Fruit fly (Drosophila melanogaster) whole organism, pupa: ENCODE measurements around the gene CG31121.

ENCODE experiments used
- CG10348 ChIP-seq: fragments of 200-800 bp; sonication (Bioruptor generic); IDR thresholded peaks from 2 replicates; pipeline ENCODE4 v1.3.6; 2022; ENCODE audit warnings: missing biosample characterization, missing genetic modification characterization
- CG12605 ChIP-seq: fragments of 200-800 bp; sonication (Bioruptor generic); IDR thresholded peaks from 2 replicates; pipeline ENCODE4 v1.3.6; 2022; ENCODE audit warnings: missing biosample characterization, missing genetic modification characterization
- CG13204 ChIP-seq: fragments of 200-800 bp; sonication (Bioruptor generic); optimal IDR thresholded peaks from 2 replicates; lab custom pipeline; 2018; ENCODE audit warnings: missing biosample characterization, mild to moderate bottlenecking, missing genetic modification characterization, moderate library complexity
- CG14655 ChIP-seq: fragments of 200-800 bp; sonication (Bioruptor generic); optimal IDR thresholded peaks from 3 replicates; lab custom pipeline; 2017; ENCODE audit warnings: mild to moderate bottlenecking, missing biosample characterization, missing genetic modification reagents, missing genetic modification characterization
- CG15710 ChIP-seq: fragments of 200-800 bp; sonication (Bioruptor generic); optimal IDR thresholded peaks from 2 replicates; lab custom pipeline; 2018; ENCODE audit warnings: missing biosample characterization, mild to moderate bottlenecking, missing genetic modification characterization, moderate library complexity
- CG17806 ChIP-seq: fragments of 200-800 bp; sonication (Bioruptor generic); optimal IDR thresholded peaks from 2 replicates; lab custom pipeline; 2018; ENCODE audit warnings: missing biosample characterization, mild to moderate bottlenecking, missing genetic modification characterization, moderate library complexity
- CG32121 ChIP-seq: fragments of 200-800 bp; sonication (Bioruptor generic); IDR thresholded peaks from 2 replicates; pipeline ENCODE4 v1.3.6; 2022; ENCODE audit warnings: missing biosample characterization, missing genetic modification characterization
- CG34367 ChIP-seq: fragments of 200-800 bp; sonication (Bioruptor generic); optimal IDR thresholded peaks from 2 replicates; lab custom pipeline; 2018; ENCODE audit warnings: missing biosample characterization, mild to moderate bottlenecking, missing genetic modification characterization
- CG4496 ChIP-seq: fragments of 200-800 bp; sonication (Bioruptor generic); IDR thresholded peaks from 3 replicates; pipeline ENCODE4 v1.3.6; 2022; ENCODE audit warnings: missing biosample characterization, missing genetic modification characterization
- CG8159 ChIP-seq: fragments of 200-800 bp; sonication (Bioruptor generic); optimal IDR thresholded peaks from 3 replicates; lab custom pipeline; 2018; ENCODE audit warnings: missing biosample characterization, mild to moderate bottlenecking, missing genetic modification characterization, moderate library complexity
- CG8301 ChIP-seq: fragments of 200-800 bp; sonication (Bioruptor generic); optimal IDR thresholded peaks from 2 replicates; lab custom pipeline; 2018; ENCODE audit warnings: missing biosample characterization, mild to moderate bottlenecking, missing genetic modification characterization
- CG9948 ChIP-seq: fragments of 200-800 bp; sonication (Bioruptor generic); optimal IDR thresholded peaks from 2 replicates; lab custom pipeline; 2018; ENCODE audit warnings: missing biosample characterization, mild to moderate bottlenecking, missing genetic modification characterization, moderate library complexity
- D1 ChIP-seq: fragments of 200-800 bp; sonication (Bioruptor generic); optimal IDR thresholded peaks from 2 replicates; lab custom pipeline; 2018; ENCODE audit warnings: missing biosample characterization, mild to moderate bottlenecking, missing genetic modification characterization, moderate library complexity
- EcR ChIP-seq: fragments of 200-800 bp; sonication (Bioruptor generic); optimal IDR thresholded peaks from 3 replicates; lab custom pipeline; 2019; ENCODE audit warnings: missing biosample characterization, missing genetic modification characterization, mild to moderate bottlenecking, moderate library complexity, missing genetic modification reagents
- Ets98B ChIP-seq: fragments of 200-800 bp; sonication (Bioruptor generic); IDR thresholded peaks from 2 replicates; pipeline ENCODE4 v1.3.6; 2022; ENCODE audit warnings: missing biosample characterization, missing genetic modification characterization
- Pif1A ChIP-seq: fragments of 200-800 bp; sonication (Bioruptor generic); optimal IDR thresholded peaks from 3 replicates; lab custom pipeline; 2016; ENCODE audit warnings: missing biosample characterization, missing genetic modification characterization
- Pif1B ChIP-seq: fragments of 200-800 bp; sonication (Bioruptor generic); optimal IDR thresholded peaks from 3 replicates; lab custom pipeline; 2016; ENCODE audit warnings: missing biosample characterization, missing genetic modification characterization
- Snoo ChIP-seq: fragments of 200-800 bp; sonication (Bioruptor generic); optimal IDR thresholded peaks from 3 replicates; lab custom pipeline; 2017; ENCODE audit warnings: missing biosample characterization, mild to moderate bottlenecking, missing genetic modification characterization, inconsistent platforms
- fd96Ca ChIP-seq: fragments of 200-800 bp; sonication (Bioruptor generic); IDR thresholded peaks from 3 replicates; pipeline ENCODE4 v1.3.6; 2022; ENCODE audit warnings: missing biosample characterization, missing genetic modification characterization
- gl ChIP-seq: fragments of 200-800 bp; sonication (Bioruptor generic); optimal IDR thresholded peaks from 2 replicates; lab custom pipeline; 2018; ENCODE audit warnings: missing biosample characterization, mild to moderate bottlenecking, missing genetic modification characterization
- rn ChIP-seq: fragments of 200-800 bp; sonication (Bioruptor generic); IDR thresholded peaks from 2 replicates; pipeline ENCODE4 v1.3.6; 2022; ENCODE audit warnings: missing biosample characterization, missing genetic modification characterization

The CG31121 gene

dm6 chr3R:24905959-24906634 lies 11.7 kb upstream of the CG31121 start, which contains the start of gene CG13643:
Gene CG13643, minus strand, starts transcription at chr3R:24906004.
- no peak for TF ChIP-seq rn (GFP tag; lab: Robert Waterston, UW)
- TF ChIP-seq CG32121 (GFP tag; lab: Robert Waterston, UW): peak; percentile 56
- TF ChIP-seq CG13204: no peak
- TF ChIP-seq CG12605 (GFP tag; lab: Robert Waterston, UW): no peak
- no peak for TF ChIP-seq EcR
- TF ChIP-seq Snoo (tag; lab: Kevin White, UChicago): no peak
- TF ChIP-seq CG15710 (tag; lab: Kevin White, UChicago): no peak
- peak; percentile 81 for TF ChIP-seq CG14655 (GFP tag; lab: Kevin White, UChicago)
- TF ChIP-seq gl (tag; lab: Kevin White, UChicago): no peak
- no peak for TF ChIP-seq CG17806 (tag; lab: Kevin White, UChicago)
- TF ChIP-seq CG8301 (tag; lab: Kevin White, UChicago): peak; percentile 79
- peak; percentile 54 for TF ChIP-seq Pif1A (GFP tag; lab: Kevin White, UChicago)
- TF ChIP-seq CG34367 (tag; lab: Kevin White, UChicago): no peak
- no peak for TF ChIP-seq CG9948 (tag; lab: Kevin White, UChicago)
- TF ChIP-seq Ets98B (GFP tag; lab: Robert Waterston, UW): peak; percentile 23; the same call in 1 of the 2 replicates
- no peak for TF ChIP-seq fd96Ca
- TF ChIP-seq CG10348: no peak
- peak; percentile 53 for TF ChIP-seq CG8159 (tag; lab: Kevin White, UChicago)
- TF ChIP-seq D1: no peak
- peak; percentile 51 for TF ChIP-seq Pif1B (GFP tag; lab: Kevin White, UChicago)
- TF ChIP-seq CG4496: peak; percentile 42; the same call in 1 of the 3 replicates

dm6 chr3R:24900816-24901215 lies 6.4 kb upstream of the CG31121 start, which contains the start of gene CG10845:
Gene CG10845, plus strand, starts transcription at chr3R:24901116.
- TF ChIP-seq CG8301 (tag; lab: Kevin White, UChicago): no peak
- no peak for TF ChIP-seq CG9948 (tag; lab: Kevin White, UChicago)
- TF ChIP-seq CG14655 (GFP tag; lab: Kevin White, UChicago): no peak
- TF ChIP-seq gl (tag; lab: Kevin White, UChicago): no peak
- TF ChIP-seq EcR: no peak
- TF ChIP-seq CG15710 (tag; lab: Kevin White, UChicago): no peak
- TF ChIP-seq fd96Ca: no peak
- no peak for TF ChIP-seq CG17806 (tag; lab: Kevin White, UChicago)
- TF ChIP-seq D1: no peak
- no peak for TF ChIP-seq Pif1B (GFP tag; lab: Kevin White, UChicago)
- no peak for TF ChIP-seq CG13204
- no peak for TF ChIP-seq Snoo (tag; lab: Kevin White, UChicago)
- no peak for TF ChIP-seq rn (GFP tag; lab: Robert Waterston, UW)
- TF ChIP-seq CG4496: no peak
- no peak for TF ChIP-seq CG34367 (tag; lab: Kevin White, UChicago)
- no peak for TF ChIP-seq Ets98B (GFP tag; lab: Robert Waterston, UW)
- TF ChIP-seq CG32121 (GFP tag; lab: Robert Waterston, UW): no peak
- no peak for TF ChIP-seq CG10348
- TF ChIP-seq CG12605 (GFP tag; lab: Robert Waterston, UW): no peak

DNA sequence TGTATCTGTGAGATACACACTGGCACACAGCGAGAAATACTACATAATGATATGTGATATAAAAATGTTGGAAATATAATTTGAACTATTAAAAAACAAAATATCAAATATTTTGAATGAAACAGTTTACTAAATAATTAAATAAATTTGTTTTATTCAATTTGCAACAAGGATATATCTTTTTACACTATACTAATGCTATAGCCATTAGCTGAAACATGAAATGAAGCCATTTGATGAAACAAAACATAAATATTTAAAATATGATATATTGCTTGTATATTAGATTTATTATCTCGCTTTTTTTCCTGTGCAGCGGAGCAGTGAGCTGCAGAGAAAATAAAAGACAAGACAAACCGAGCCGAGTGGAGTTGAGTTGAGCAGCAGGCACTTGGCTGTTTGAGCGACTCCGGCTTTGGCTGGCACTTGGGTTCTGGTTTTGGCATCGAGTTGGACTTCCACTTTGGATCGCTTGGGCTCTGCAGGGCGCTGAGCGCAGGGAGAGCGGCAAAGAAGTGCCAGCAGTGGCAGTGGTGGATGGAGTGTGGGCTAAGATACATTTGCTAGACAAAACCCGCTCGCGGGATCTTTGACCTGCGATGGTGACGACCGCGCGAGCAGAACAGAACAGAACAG lies 967 bp downstream of the CG31121 start:
- TF ChIP-seq CG17806 (tag; lab: Kevin White, UChicago) (peak; percentile 95), CG15710 (tag; lab: Kevin White, UChicago) (peak; percentile 91), rn (GFP tag; lab: Robert Waterston, UW) (peak; percentile 64; the same call in 1 of the 2 replicates), CG13204 (peak; percentile 51), CG9948 (tag; lab: Kevin White, UChicago) (peak; percentile 95), EcR (peak; percentile 79), fd96Ca (0 out of 3 replicates have a peak, but pooled peaks have one; percentile 12), Pif1A (GFP tag; lab: Kevin White, UChicago) (peak; percentile 70), D1 (peak; percentile 98), CG8301 (tag; lab: Kevin White, UChicago) (peak; percentile 94), CG14655 (GFP tag; lab: Kevin White, UChicago) (peak; percentile 96), Pif1B (GFP tag; lab: Kevin White, UChicago) (peak; percentile 76), CG4496 (peak; percentile 79), Snoo (tag; lab: Kevin White, UChicago) (peak; percentile 82), CG8159 (tag; lab: Kevin White, UChicago) (peak; percentile 96), Ets98B (GFP tag; lab: Robert Waterston, UW) (peak; percentile 61), gl (tag; lab: Kevin White, UChicago) (peak; percentile 74), CG12605 (GFP tag; lab: Robert Waterston, UW) (peak; percentile 56), CG32121 (GFP tag; lab: Robert Waterston, UW) (peak; percentile 88), CG10348 (peak; percentile 23; the same call in 1 of the 2 replicates), CG34367 (tag; lab: Kevin White, UChicago) (peak; percentile 83)

dm6 chr3R:24890919-24891318 lies 3.5 kb downstream of the CG31121 start:
- TF ChIP-seq CG34367 (tag; lab: Kevin White, UChicago): no peak
- peak; percentile 51 for TF ChIP-seq CG8301 (tag; lab: Kevin White, UChicago)
- TF ChIP-seq CG14655 (GFP tag; lab: Kevin White, UChicago): peak; percentile 45
- no peak for TF ChIP-seq CG4496
- TF ChIP-seq CG15710 (tag; lab: Kevin White, UChicago): no peak
- TF ChIP-seq fd96Ca: peak; percentile 50; the same call in 1 of the 3 replicates
- TF ChIP-seq Pif1A (GFP tag; lab: Kevin White, UChicago): peak; percentile 3
- TF ChIP-seq Ets98B (GFP tag; lab: Robert Waterston, UW): peak; percentile 39
- no peak for TF ChIP-seq CG8159 (tag; lab: Kevin White, UChicago)
